Worm (Caenorhabditis elegans): ENCODE results near the gene nhr-189.

Gene nhr-189

ce11 chrV:3841462-3841861 is 18.6 kb downstream of the nhr-189 start:
- TF ChIP-seq nhr-85 (tag) (peak; percentile 47), elt-3 (tag; optimal IDR thresholded peaks at IDR 0.05) (peak in 1 of 6 experiments; percentile 0), F16B12.6 (tag; optimal IDR thresholded peaks at IDR 0.05) (no peak)

- TF ChIP-seq efl-1 (optimal IDR thresholded peaks at IDR 0.05) (no peak), efl-1 (GFP tag; optimal IDR thresholded peaks at IDR 0.05 in 1 of 2) (no peak), grh-1 (GFP tag; IDR thresholded peaks at IDR 0.05) (no peak), fkh-4 (tag; optimal IDR thresholded peaks at IDR 0.05; ENCODE audit: borderline replicate concordance) (no peak), blmp-1 (tag; optimal IDR thresholded peaks at IDR 0.05) (no peak), sptf-1 (tag; optimal IDR thresholded peaks at IDR 0.05) (no peak), ceh-88 (GFP tag; IDR thresholded peaks at IDR 0.05) (no peak), sox-4 (tag; optimal IDR thresholded peaks at IDR 0.05) (no peak), mab-9 (GFP tag; IDR thresholded peaks at IDR 0.05) (no peak), efl-3 (GFP tag; optimal IDR thresholded peaks at IDR 0.05) (no peak), fkh-8 (tag; optimal IDR thresholded peaks at IDR 0.05) (no peak), fos-1 (tag; optimal IDR thresholded peaks at IDR 0.05) (no peak), ztf-11 (tag; optimal IDR thresholded peaks at IDR 0.05) (no peak), unc-30 (tag; optimal IDR thresholded peaks at IDR 0.05) (no peak)
These were observed 27.4 kb downstream of the nhr-189 start for ce11 chrV:3832661-3833060.

ce11 chrV:3832103-3832502 is 27.9 kb downstream of the nhr-189 start:
- TF ChIP-seq unc-86 (tag; optimal IDR thresholded peaks at IDR 0.05), result no peak

- TF ChIP-seq nhr-85 (tag) (peak; percentile 17), lsy-2 (tag; optimal IDR thresholded peaks at IDR 0.05) (no peak)
These were observed 28.4 kb downstream of the nhr-189 start, which contains the start of gene H10D18.5 for ce11 chrV:3831616-3832015. H10D18.5 (minus strand) TSS chrV:3831716.

ce11 chrV:3825190-3825589 is 34.9 kb downstream of the nhr-189 start:
- no peak for TF ChIP-seq zip-4 (GFP tag; optimal IDR thresholded peaks at IDR 0.05)
- no peak for TF ChIP-seq ceh-8 (GFP tag; optimal IDR thresholded peaks at IDR 0.05)
- no peak for TF ChIP-seq lin-15B (tag; optimal IDR thresholded peaks at IDR 0.05)
- TF ChIP-seq rnt-1 (tag; optimal IDR thresholded peaks at IDR 0.05), result no peak
- TF ChIP-seq nhr-47 (tag; optimal IDR thresholded peaks at IDR 0.05), result no peak
- no peak for TF ChIP-seq elt-3 (tag; optimal IDR thresholded peaks at IDR 0.05)
- TF ChIP-seq pag-3 (tag; optimal IDR thresholded peaks at IDR 0.05; ENCODE audit: borderline replicate concordance, insufficient read depth), result no peak
- no peak for TF ChIP-seq elt-2 (tag; optimal IDR thresholded peaks at IDR 0.05)
- TF ChIP-seq zag-1 (tag; optimal IDR thresholded peaks at IDR 0.05), result no peak
- TF ChIP-seq lir-3 (tag; optimal IDR thresholded peaks at IDR 0.05; ENCODE audit: poor library complexity), result no peak
- no peak for TF ChIP-seq sptf-1 (tag; optimal IDR thresholded peaks at IDR 0.05)
- TF ChIP-seq alr-1 (tag; optimal IDR thresholded peaks at IDR 0.05; ENCODE audit: borderline replicate concordance), result no peak

- no peak for TF ChIP-seq dpl-1 (GFP tag; optimal IDR thresholded peaks at IDR 0.05)
- TF ChIP-seq zag-1 (tag; optimal IDR thresholded peaks at IDR 0.05), result no peak
- TF ChIP-seq unc-86 (tag; optimal IDR thresholded peaks at IDR 0.05), result no peak
- no peak for TF ChIP-seq skn-1 (tag; optimal IDR thresholded peaks at IDR 0.05)
- no peak for TF ChIP-seq lin-39 (tag; optimal IDR thresholded peaks at IDR 0.05)
- peak; percentile 91 for TF ChIP-seq dsc-1 (tag; optimal IDR thresholded peaks at IDR 0.05)
- TF ChIP-seq sptf-1 (tag; optimal IDR thresholded peaks at IDR 0.05), result no peak
- no peak for TF ChIP-seq pag-3 (tag; optimal IDR thresholded peaks at IDR 0.05; ENCODE audit: borderline replicate concordance, insufficient read depth)
- TF ChIP-seq vab-15 (tag; optimal IDR thresholded peaks at IDR 0.05), result no peak
- TF ChIP-seq xbp-1 (tag; optimal IDR thresholded peaks at IDR 0.05), result no peak
- TF ChIP-seq C16A3.4 (tag; optimal IDR thresholded peaks at IDR 0.05), result no peak
- peak; percentile 15 for TF ChIP-seq nhr-85 (tag)
- TF ChIP-seq alr-1 (tag; optimal IDR thresholded peaks at IDR 0.05; ENCODE audit: borderline replicate concordance), result no peak
- no peak for TF ChIP-seq fkh-8 (tag; optimal IDR thresholded peaks at IDR 0.05)
- TF ChIP-seq mep-1 (tag; optimal IDR thresholded peaks at IDR 0.05), result no peak
- no peak for TF ChIP-seq egl-27 (tag; optimal IDR thresholded peaks at IDR 0.05)
- TF ChIP-seq nhr-19 (GFP tag; conservative IDR thresholded peaks at IDR 0.05), result no peak
- TF ChIP-seq snpc-4 (tag; optimal IDR thresholded peaks at IDR 0.05), result no peak
- no peak for TF ChIP-seq hlh-4 (tag; optimal IDR thresholded peaks at IDR 0.05)
- peak; percentile 88 for TF ChIP-seq fkh-4 (tag; optimal IDR thresholded peaks at IDR 0.05; ENCODE audit: borderline replicate concordance)
These were observed 39.2 kb downstream of the nhr-189 start for ce11 chrV:3820875-3821274.
